Worm (Caenorhabditis elegans) whole organism, L1 larva: Measurements from ENCODE around the gene abu-14.

Experiments used
- C04F5.9 ChIP-seq: sonication (generic microtip); optimal IDR thresholded peaks from 2 replicates; lab custom pipeline; 2016; ENCODE audit warnings: missing genetic modification characterization, missing compliant biosample characterization
- C16A3.4 ChIP-seq: fragments of 150-350 bp; optimal IDR thresholded peaks from 2 replicates; lab custom pipeline; 2014; ENCODE audit warnings: missing biosample characterization, missing genetic modification characterization
- C34B4.2 ChIP-seq: sonication (generic microtip); optimal IDR thresholded peaks from 2 replicates; lab custom pipeline; 2017; ENCODE audit warnings: mild to moderate bottlenecking, missing genetic modification characterization, missing compliant biosample characterization
- Y116A8C.19 ChIP-seq: sonication (generic microtip); optimal IDR thresholded peaks from 2 replicates; lab custom pipeline; 2016; ENCODE audit warnings: missing compliant biosample characterization, missing genetic modification characterization, borderline replicate concordance
- blmp-1 ChIP-seq: fragments of 150-350 bp; optimal IDR thresholded peaks from 2 replicates; lab custom pipeline; 2014; ENCODE audit warnings: missing biosample characterization, missing genetic modification characterization
- ceh-90 ChIP-seq: sonication (generic microtip); optimal IDR thresholded peaks from 2 replicates; lab custom pipeline; 2016; ENCODE audit warnings: missing genetic modification characterization, missing compliant biosample characterization
- ces-1 ChIP-seq: fragments of 150-350 bp; optimal IDR thresholded peaks from 2 replicates; lab custom pipeline; 2014; ENCODE audit warnings: missing biosample characterization, missing genetic modification reagents, missing genetic modification characterization
- dpl-1 ChIP-seq, 3 experiments: fragments of 150-350 bp in 2 of 3; sonication (generic microtip) in 1 of 3; optimal IDR thresholded peaks; 2 replicates each; lab custom pipeline; 2014 to 2017; ENCODE audit warnings: missing biosample characterization in 3 of 3, missing genetic modification characterization in 3 of 3, missing genetic modification reagents in 3 of 3
- efl-1 ChIP-seq, 4 experiments: fragments of 150-350 bp; optimal IDR thresholded peaks in 3 of 4; peaks in 1 of 4; 1 replicate in 1 of 4; 2 replicates in 3 of 4; lab custom pipeline; 2014; ENCODE audit warnings: missing biosample characterization in 2 of 4, missing genetic modification characterization in 2 of 4, missing genetic modification reagents in 2 of 4
- elt-2 ChIP-seq: sonication (generic microtip); optimal IDR thresholded peaks from 2 replicates; lab custom pipeline; 2016; ENCODE audit warnings: missing genetic modification characterization, mild to moderate bottlenecking, inconsistent platforms, missing compliant biosample characterization, missing genetic modification reagents
- elt-3 ChIP-seq, 6 experiments: fragments of 150-350 bp in 1 of 6; sonication (generic microtip); optimal IDR thresholded peaks; 2 replicates each; lab custom pipeline; 2017 to 2018; ENCODE audit warnings: missing biosample characterization in 6 of 6, missing genetic modification characterization in 6 of 6, inconsistent platforms in 1 of 6
- fkh-10 ChIP-seq: sonication (generic microtip); optimal IDR thresholded peaks from 2 replicates; lab custom pipeline; 2017; ENCODE audit warnings: missing biosample characterization, missing genetic modification reagents, missing genetic modification characterization
- fkh-8 ChIP-seq: sonication (generic microtip); optimal IDR thresholded peaks from 2 replicates; lab custom pipeline; 2016; ENCODE audit warnings: mild to moderate bottlenecking, missing genetic modification characterization, missing compliant biosample characterization
- grh-1 ChIP-seq: fragments of 200-800 bp; sonication (Bioruptor generic); IDR thresholded peaks from 2 replicates; pipeline ENCODE4 v1.3.6; 2022; ENCODE audit warnings: missing genetic modification reagents, missing genetic modification characterization, missing compliant biosample characterization
- isw-1 ChIP-seq: fragments of 200-800 bp; sonication (Bioruptor generic); IDR thresholded peaks from 2 replicates; pipeline ENCODE4 v1.3.6; 2022; ENCODE audit warnings: missing genetic modification characterization, missing compliant biosample characterization
- lin-15B ChIP-seq: fragments of 150-350 bp; sonication (generic microtip); optimal IDR thresholded peaks from 3 replicates; lab custom pipeline; 2014; ENCODE audit warnings: missing biosample characterization, missing genetic modification characterization
- lin-35 ChIP-seq, 2 experiments: fragments of 150-350 bp; optimal IDR thresholded peaks; 2 replicates each; lab custom pipeline; 2014; ENCODE audit warnings: missing biosample characterization in 2 of 2, missing genetic modification characterization in 2 of 2, missing genetic modification reagents in 2 of 2
- lir-3 ChIP-seq: sonication (generic microtip); optimal IDR thresholded peaks from 2 replicates; lab custom pipeline; 2016; ENCODE audit warnings: mild to moderate bottlenecking, missing genetic modification characterization, moderate library complexity, missing compliant biosample characterization; ENCODE audit not compliant: poor library complexity
- nhr-11 ChIP-seq: fragments of 150-350 bp; optimal IDR thresholded peaks from 2 replicates; lab custom pipeline; 2014; ENCODE audit warnings: missing biosample characterization, missing genetic modification characterization
- nhr-12 ChIP-seq: sonication (generic microtip); optimal IDR thresholded peaks from 2 replicates; lab custom pipeline; 2017; ENCODE audit warnings: missing biosample characterization, missing genetic modification characterization
- nhr-20 ChIP-seq: sonication (generic microtip); optimal IDR thresholded peaks from 2 replicates; lab custom pipeline; 2016; ENCODE audit warnings: mild to moderate bottlenecking, missing genetic modification characterization, missing compliant biosample characterization
- nhr-77 ChIP-seq: fragments of 150-350 bp; optimal IDR thresholded peaks from 2 replicates; lab custom pipeline; 2014; ENCODE audit warnings: missing biosample characterization, missing genetic modification characterization
- nhr-85 ChIP-seq: sonication (generic microtip); peaks from one replicate; lab custom pipeline; 2016; ENCODE audit warnings: missing genetic modification characterization, inconsistent platforms, missing compliant biosample characterization
- nhr-90 ChIP-seq: sonication (generic microtip); optimal IDR thresholded peaks from 2 replicates; lab custom pipeline; 2016; ENCODE audit warnings: mild to moderate bottlenecking, missing genetic modification characterization, missing compliant biosample characterization; ENCODE audit not compliant: poor library complexity
- pag-3 ChIP-seq: sonication (generic microtip); optimal IDR thresholded peaks from 2 replicates; lab custom pipeline; 2017; ENCODE audit warnings: missing genetic modification characterization, mild to moderate bottlenecking, missing compliant biosample characterization, antibody characterized with exemption, borderline replicate concordance; ENCODE audit not compliant: insufficient read depth
- pax-3 ChIP-seq: fragments of 200-800 bp; sonication (Bioruptor generic); optimal IDR thresholded peaks from 2 replicates; lab custom pipeline; 2018; ENCODE audit warnings: mild to moderate bottlenecking, missing genetic modification characterization, moderate library complexity, missing compliant biosample characterization
- rnt-1 ChIP-seq: sonication (generic microtip); optimal IDR thresholded peaks from 2 replicates; lab custom pipeline; 2016; ENCODE audit warnings: mild to moderate bottlenecking, missing genetic modification characterization, moderate library complexity, missing compliant biosample characterization
- snpc-4 ChIP-seq: fragments of 150-350 bp; optimal IDR thresholded peaks from 2 replicates; lab custom pipeline; 2014; ENCODE audit warnings: missing biosample characterization, missing genetic modification characterization
- snu-23 ChIP-seq: sonication (generic microtip); optimal IDR thresholded peaks from 2 replicates; lab custom pipeline; 2016; ENCODE audit warnings: missing genetic modification characterization, missing compliant biosample characterization
- sptf-1 ChIP-seq: fragments of 150-350 bp; optimal IDR thresholded peaks from 2 replicates; lab custom pipeline; 2014; ENCODE audit warnings: missing biosample characterization, missing genetic modification characterization
- swsn-7 ChIP-seq: sonication (generic microtip); optimal IDR thresholded peaks from 2 replicates; lab custom pipeline; 2016; ENCODE audit warnings: missing genetic modification characterization, missing compliant biosample characterization
- unc-130 ChIP-seq: fragments of 150-350 bp; optimal IDR thresholded peaks from 2 replicates; lab custom pipeline; 2017; ENCODE audit warnings: missing biosample characterization, missing genetic modification characterization, inconsistent platforms
- unc-30 ChIP-seq: sonication (generic microtip); optimal IDR thresholded peaks from 2 replicates; lab custom pipeline; 2017; ENCODE audit warnings: missing biosample characterization, missing genetic modification characterization
- zip-4 ChIP-seq: fragments of 200-800 bp; sonication (Bioruptor generic); optimal IDR thresholded peaks from 2 replicates; lab custom pipeline; 2018; ENCODE audit warnings: mild to moderate bottlenecking, missing genetic modification characterization, moderate library complexity, missing compliant biosample characterization

The abu-14 gene

DNA sequence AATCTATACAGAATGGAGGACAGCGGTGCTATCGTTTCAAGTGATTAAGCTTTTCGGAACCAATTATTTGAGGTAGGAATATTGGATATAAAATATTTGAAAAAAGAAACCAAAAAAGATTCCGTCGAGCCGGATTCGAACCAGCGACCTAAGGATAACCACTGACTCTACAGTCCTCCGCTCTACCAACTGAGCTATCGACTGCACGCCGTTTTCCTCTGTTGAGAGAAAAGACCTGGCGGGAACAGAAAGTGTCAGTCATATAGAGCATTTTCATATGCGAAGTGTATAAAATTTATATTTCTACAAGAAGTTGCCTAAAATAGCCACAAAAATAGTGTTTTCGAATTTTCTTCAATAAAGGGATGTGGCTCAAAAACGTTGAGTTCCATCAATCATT, 15.3 kb downstream of the abu-14 start:
- TF ChIP-seq Y116A8C.19 (tag; lab: Kevin White, UChicago), result no peak
- TF ChIP-seq lin-35 (GFP tag; optimal IDR thresholded peaks at IDR 0.05; lab: Kevin White, UChicago), result peak in 1 of 2 experiments; percentile 28
- peak; percentile 58 for TF ChIP-seq nhr-85 (tag; lab: Kevin White, UChicago)
- peak; percentile 92 for TF ChIP-seq snpc-4 (tag; lab: Kevin White, UChicago)
- TF ChIP-seq pax-3 (tag; lab: Kevin White, UChicago), result no peak
- TF ChIP-seq snu-23 (GFP tag; lab: Kevin White, UChicago), result peak; percentile 42
- TF ChIP-seq unc-30 (tag; lab: Kevin White, UChicago), result no peak
- no peak for TF ChIP-seq dpl-1 (GFP tag; optimal IDR thresholded peaks at IDR 0.05; lab: Kevin White, UChicago)
- peak; percentile 43 for TF ChIP-seq nhr-20
- peak in 1 of 2 experiments; percentile 32 for TF ChIP-seq efl-1 (optimal IDR thresholded peaks at IDR 0.05; lab: Kevin White, UChicago)
- TF ChIP-seq efl-1 (GFP tag; optimal IDR thresholded peaks at IDR 0.05 in 1 of 2; lab: Kevin White, UChicago), result no peak
- no peak for TF ChIP-seq nhr-12 (tag; lab: Kevin White, UChicago)
- TF ChIP-seq ceh-90 (tag; lab: Kevin White, UChicago), result no peak
- TF ChIP-seq zip-4 (GFP tag; lab: Kevin White, UChicago), result no peak
- TF ChIP-seq elt-2, result peak; percentile 53
- peak; percentile 20 for TF ChIP-seq rnt-1
- no peak for TF ChIP-seq C34B4.2 (tag; lab: Kevin White, UChicago)
- peak; percentile 42 for TF ChIP-seq nhr-90 (tag; lab: Kevin White, UChicago)
- TF ChIP-seq unc-130, result no peak
- TF ChIP-seq fkh-8, result no peak
- TF ChIP-seq elt-3 (tag; optimal IDR thresholded peaks at IDR 0.05; lab: Kevin White, UChicago), result no peak
- TF ChIP-seq swsn-7 (tag; lab: Kevin White, UChicago), result peak; percentile 14
- no peak for TF ChIP-seq fkh-10 (GFP tag; lab: Kevin White, UChicago)

DNA sequence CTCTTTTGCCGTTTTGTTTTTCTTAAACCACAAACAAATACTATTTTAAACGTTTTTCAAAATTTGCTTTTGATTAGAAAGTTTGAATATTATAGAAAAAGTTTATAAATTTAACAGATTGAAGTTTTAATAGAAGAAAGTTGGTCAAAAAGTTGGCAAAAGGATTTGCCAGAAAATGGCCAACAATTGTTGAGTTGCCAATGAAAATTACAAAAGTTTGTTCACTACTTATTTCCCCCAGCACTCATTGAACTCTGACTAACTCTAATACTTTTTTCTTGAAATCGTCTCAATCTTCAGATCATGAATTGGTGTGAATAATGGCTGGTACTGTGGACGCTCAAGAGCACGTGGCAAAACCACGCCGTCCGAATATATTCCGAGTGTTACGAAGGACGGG, 16.9 kb downstream of the abu-14 start, which contains the start of gene ZK1067.4:
ZK1067.4 (plus strand) TSS at position 301 of the 400 bp plus-strand sequence.
- no peak for TF ChIP-seq ces-1 (GFP tag; lab: Kevin White, UChicago)
- TF ChIP-seq C04F5.9 (tag; lab: Kevin White, UChicago), result no peak
- TF ChIP-seq isw-1 (GFP tag; lab: Robert Waterston, UW), result no peak
- TF ChIP-seq, all 84 proteins: peak for 0

DNA sequence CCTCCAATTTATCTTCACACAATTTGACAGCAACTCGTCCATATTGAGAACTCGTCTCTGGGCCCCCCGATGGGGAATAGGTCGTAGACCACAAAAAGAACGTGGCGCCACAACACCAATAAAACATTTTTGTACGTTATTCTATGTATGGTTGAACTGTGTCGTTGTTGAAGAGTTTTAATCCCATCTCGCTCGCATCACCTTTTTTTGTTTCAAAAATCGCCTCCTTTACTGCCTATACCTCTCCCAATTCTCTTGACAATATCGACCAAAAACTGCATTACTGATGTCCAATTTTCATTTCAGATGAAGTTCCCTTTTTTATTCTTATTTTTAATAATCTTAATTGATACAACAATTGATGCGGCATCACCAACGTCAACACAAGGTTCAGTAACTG, 29.8 kb downstream of the abu-14 start, which contains the start of gene let-23:
let-23 (plus strand) TSS at position 301 of the 400 bp plus-strand sequence.
- no peak for TF ChIP-seq elt-2
- TF ChIP-seq pag-3 (tag; lab: Kevin White, UChicago), result no peak
- TF ChIP-seq grh-1 (GFP tag; lab: Robert Waterston, UW), result no peak
- TF ChIP-seq efl-1 (optimal IDR thresholded peaks at IDR 0.05; lab: Kevin White, UChicago), result no peak
- TF ChIP-seq efl-1 (GFP tag; optimal IDR thresholded peaks at IDR 0.05 in 1 of 2; lab: Kevin White, UChicago), result peak in 1 of 2 experiments; percentile 32
- TF ChIP-seq snu-23 (GFP tag; lab: Kevin White, UChicago), result no peak
- TF ChIP-seq sptf-1, result no peak

DNA sequence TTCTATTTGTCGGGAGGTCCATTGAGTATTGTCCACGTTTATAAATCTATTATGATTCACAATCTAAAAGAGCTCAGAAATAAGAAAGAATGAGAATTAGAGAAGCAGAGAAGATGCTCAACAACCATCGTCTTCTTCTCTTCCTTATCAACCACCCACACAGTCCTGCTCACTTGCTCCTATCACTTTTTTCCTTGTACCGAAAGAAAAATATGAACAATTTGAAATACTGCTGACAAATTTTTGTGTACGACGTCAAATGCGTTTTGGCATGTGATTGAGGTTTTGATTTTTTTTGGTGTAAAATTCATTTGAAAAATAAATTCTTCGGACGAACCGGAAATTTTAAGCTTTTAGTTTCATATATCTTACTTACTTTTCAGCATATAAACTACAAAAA, 30.7 kb downstream of the abu-14 start:
- peak in 1 of 2 experiments; percentile 8 for TF ChIP-seq lin-35 (GFP tag; optimal IDR thresholded peaks at IDR 0.05; lab: Kevin White, UChicago)
- no peak for TF ChIP-seq C16A3.4
- peak; percentile 49 for TF ChIP-seq elt-2
- TF ChIP-seq nhr-77, result no peak

DNA sequence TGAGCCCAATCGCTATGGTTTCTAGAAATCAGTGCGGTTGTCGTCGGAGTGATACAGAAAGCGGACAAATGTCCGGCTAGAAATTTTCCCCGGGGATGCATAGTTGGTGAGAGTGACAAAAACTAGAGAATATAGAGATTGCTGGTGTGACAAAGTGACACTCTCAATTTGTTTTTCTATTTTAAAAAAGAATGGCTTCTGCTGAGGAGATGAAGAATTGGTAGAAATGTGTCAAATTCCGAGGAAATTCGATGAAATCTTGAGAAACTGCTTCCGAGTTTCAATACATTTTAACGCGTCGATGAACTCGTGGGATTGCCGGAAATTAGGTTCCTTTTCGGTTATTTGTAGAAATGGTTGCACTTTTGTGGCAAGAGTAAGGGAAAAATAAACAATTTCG, 32.8 kb downstream of the abu-14 start, which contains the start of gene twk-4:
twk-4 (minus strand) TSS at position 101 of the 400 bp plus-strand sequence.
- TF ChIP-seq lin-35 (GFP tag; optimal IDR thresholded peaks at IDR 0.05; lab: Kevin White, UChicago) (no peak), lin-15B (tag; lab: Kevin White, UChicago) (no peak), fkh-10 (GFP tag; lab: Kevin White, UChicago) (no peak), efl-1 (optimal IDR thresholded peaks at IDR 0.05; lab: Kevin White, UChicago) (no peak), efl-1 (GFP tag; optimal IDR thresholded peaks at IDR 0.05 in 1 of 2; lab: Kevin White, UChicago) (peak in 1 of 2 experiments; percentile 27), unc-130 (no peak), blmp-1 (tag; lab: Kevin White, UChicago) (no peak), nhr-11 (no peak), lir-3 (tag; lab: Kevin White, UChicago) (no peak)
